Worm (Caenorhabditis elegans) whole organism, mixed stage, embryonic: ENCODE results near the gene dct-1.

ENCODE experiments used
- M03D4.4 ChIP-seq: sonication (generic microtip); optimal IDR thresholded peaks from 2 replicates; lab custom pipeline; 2017; ENCODE audit warnings: mild to moderate bottlenecking, missing genetic modification characterization, missing compliant biosample characterization
- ceh-43 ChIP-seq: fragments of 200-800 bp; sonication (Bioruptor generic); optimal IDR thresholded peaks from 2 replicates; lab custom pipeline; 2018; ENCODE audit warnings: mild to moderate bottlenecking, missing genetic modification characterization, moderate library complexity, missing compliant biosample characterization
- ces-1 ChIP-seq: fragments of 150-350 bp; optimal IDR thresholded peaks from 2 replicates; lab custom pipeline; 2014; ENCODE audit warnings: missing biosample characterization, missing genetic modification reagents, missing genetic modification characterization
- elt-1 ChIP-seq: sonication (generic microtip); optimal IDR thresholded peaks from 2 replicates; lab custom pipeline; 2017; ENCODE audit warnings: missing genetic modification characterization, mild to moderate bottlenecking, missing compliant biosample characterization, antibody characterized with exemption, moderate library complexity, borderline replicate concordance; ENCODE audit not compliant: insufficient read depth
- flh-1 ChIP-seq: fragments of 200-800 bp; sonication (Bioruptor generic); optimal IDR thresholded peaks from 2 replicates; lab custom pipeline; 2018; ENCODE audit warnings: mild to moderate bottlenecking, missing genetic modification characterization, moderate library complexity, missing compliant biosample characterization
- lin-13 ChIP-seq: fragments of 150-350 bp; optimal IDR thresholded peaks from 2 replicates; lab custom pipeline; 2014; ENCODE audit warnings: missing biosample characterization, missing genetic modification characterization
- mab-5 ChIP-seq: fragments of 150-350 bp; optimal IDR thresholded peaks from 2 replicates; lab custom pipeline; 2014; ENCODE audit warnings: missing biosample characterization, missing genetic modification characterization
- mep-1 ChIP-seq: fragments of 150-350 bp; optimal IDR thresholded peaks from 2 replicates; lab custom pipeline; 2017; ENCODE audit warnings: missing biosample characterization, missing genetic modification reagents, missing genetic modification characterization, inconsistent platforms
- mls-2 ChIP-seq: sonication (generic microtip); optimal IDR thresholded peaks from 2 replicates; lab custom pipeline; 2016; ENCODE audit warnings: mild to moderate bottlenecking, missing genetic modification characterization, moderate library complexity, missing compliant biosample characterization
- nhr-12 ChIP-seq: fragments of 150-350 bp; optimal IDR thresholded peaks from 2 replicates; lab custom pipeline; 2014; ENCODE audit warnings: missing biosample characterization, missing genetic modification characterization
- nhr-237 ChIP-seq: fragments of 150-350 bp; optimal IDR thresholded peaks from 2 replicates; lab custom pipeline; 2014; ENCODE audit warnings: missing biosample characterization, missing genetic modification characterization
- nhr-76 ChIP-seq: sonication (generic microtip); optimal IDR thresholded peaks from 2 replicates; lab custom pipeline; 2017; ENCODE audit warnings: missing biosample characterization, missing genetic modification characterization
- pha-4 ChIP-seq: fragments of 150-350 bp; optimal IDR thresholded peaks from 2 replicates; lab custom pipeline; 2018; ENCODE audit warnings: missing biosample characterization, missing genetic modification reagents, missing genetic modification characterization
- snpc-4 ChIP-seq: fragments of 150-350 bp; optimal IDR thresholded peaks from 2 replicates; lab custom pipeline; 2014; ENCODE audit warnings: missing biosample characterization, missing genetic modification characterization
- unc-39 ChIP-seq: fragments of 150-350 bp; optimal IDR thresholded peaks from 2 replicates; lab custom pipeline; 2014; ENCODE audit warnings: missing biosample characterization, missing genetic modification characterization
- unc-62 ChIP-seq: fragments of 150-350 bp; optimal IDR thresholded peaks from 2 replicates; lab custom pipeline; 2014; ENCODE audit warnings: missing biosample characterization, missing genetic modification reagents, missing genetic modification characterization
- ztf-11 ChIP-seq: fragments of 150-350 bp; optimal IDR thresholded peaks from 2 replicates; lab custom pipeline; 2014; ENCODE audit warnings: missing biosample characterization, missing genetic modification characterization

dct-1 gene

ce11 chrX:8004845-8005244, 50.7 kb downstream of the dct-1 start:
- TF ChIP-seq mep-1 (no peak), lin-13 (tag; lab: Kevin White, UChicago) (no peak), mls-2 (tag; lab: Kevin White, UChicago) (no peak), elt-1 (tag; lab: Kevin White, UChicago) (no peak), nhr-76 (tag; lab: Kevin White, UChicago) (no peak), snpc-4 (tag; lab: Kevin White, UChicago) (no peak), nhr-12 (tag; lab: Kevin White, UChicago) (no peak), flh-1 (GFP tag; lab: Kevin White, UChicago) (no peak), ceh-43 (GFP tag; lab: Kevin White, UChicago) (no peak), M03D4.4 (no peak), ces-1 (no peak), ztf-11 (tag; lab: Kevin White, UChicago) (no peak), nhr-237 (no peak), unc-62 (GFP tag; lab: Kevin White, UChicago) (no peak), pha-4 (no peak), mab-5 (tag; lab: Kevin White, UChicago) (no peak), unc-39 (tag; lab: Kevin White, UChicago) (no peak)
